Worm (Caenorhabditis elegans) whole organism, L4 larva: ENCODE results near the gene ghi-1.

Experiments used
- F10B5.3 ChIP-seq: sonication (generic microtip); optimal IDR thresholded peaks from 2 replicates; lab custom pipeline; 2016; ENCODE audit warnings: mild to moderate bottlenecking, missing genetic modification characterization, missing compliant biosample characterization
- aly-2 ChIP-seq: sonication (generic microtip); optimal IDR thresholded peaks from 2 replicates; lab custom pipeline; 2018; ENCODE audit warnings: missing biosample characterization, missing genetic modification characterization
- ama-1 ChIP-seq: fragments of 150-350 bp; optimal IDR thresholded peaks from 2 replicates; lab custom pipeline; 2014; ENCODE audit warnings: inconsistent platforms, mixed read lengths
- dmd-8 ChIP-seq: fragments of 200-800 bp; sonication (Bioruptor generic); IDR thresholded peaks from 2 replicates; pipeline ENCODE4 v1.3.6; 2022; ENCODE audit warnings: missing genetic modification characterization, missing compliant biosample characterization
- fkh-10 ChIP-seq: fragments of 150-350 bp; optimal IDR thresholded peaks from 2 replicates; lab custom pipeline; 2014; ENCODE audit warnings: missing biosample characterization, missing genetic modification reagents, missing genetic modification characterization
- jun-1 ChIP-seq: fragments of 150-350 bp; optimal IDR thresholded peaks from 2 replicates; lab custom pipeline; 2014; ENCODE audit warnings: missing biosample characterization, missing genetic modification reagents, missing genetic modification characterization
- lin-15B ChIP-seq: fragments of 150-350 bp; sonication (generic microtip); optimal IDR thresholded peaks from 3 replicates; lab custom pipeline; 2014; ENCODE audit warnings: missing biosample characterization, missing genetic modification characterization
- mdl-1 ChIP-seq, 2 experiments: fragments of 150-350 bp in 1 of 2; sonication (generic microtip) in 1 of 2; optimal IDR thresholded peaks; 2 replicates each; lab custom pipeline; 2014 to 2017; ENCODE audit warnings: missing biosample characterization in 2 of 2, missing genetic modification characterization in 2 of 2
- nhr-237 ChIP-seq: sonication (generic microtip); optimal IDR thresholded peaks from 2 replicates; lab custom pipeline; 2017; ENCODE audit warnings: missing biosample characterization, missing genetic modification characterization
- nhr-6 ChIP-seq: fragments of 150-350 bp; optimal IDR thresholded peaks from 2 replicates; lab custom pipeline; 2014; ENCODE audit warnings: missing biosample characterization, missing genetic modification characterization
- pqm-1 ChIP-seq: sonication (generic microtip); optimal IDR thresholded peaks from 2 replicates; lab custom pipeline; 2017; ENCODE audit warnings: missing biosample characterization, missing genetic modification characterization
- unc-62 ChIP-seq, 3 experiments: fragments of 150-350 bp in 1 of 3; sonication (generic microtip); optimal IDR thresholded peaks in 2 of 3; peaks in 1 of 3; 1 replicate in 1 of 3; 2 replicates in 2 of 3; lab custom pipeline; 2014 to 2017; ENCODE audit warnings: missing biosample characterization in 3 of 3, missing genetic modification characterization in 3 of 3, missing genetic modification reagents in 3 of 3, missing genotype in 1 of 3
- ztf-11 ChIP-seq: fragments of 150-350 bp; optimal IDR thresholded peaks from 2 replicates; lab custom pipeline; 2014; ENCODE audit warnings: missing biosample characterization, missing genetic modification characterization

DNA sequence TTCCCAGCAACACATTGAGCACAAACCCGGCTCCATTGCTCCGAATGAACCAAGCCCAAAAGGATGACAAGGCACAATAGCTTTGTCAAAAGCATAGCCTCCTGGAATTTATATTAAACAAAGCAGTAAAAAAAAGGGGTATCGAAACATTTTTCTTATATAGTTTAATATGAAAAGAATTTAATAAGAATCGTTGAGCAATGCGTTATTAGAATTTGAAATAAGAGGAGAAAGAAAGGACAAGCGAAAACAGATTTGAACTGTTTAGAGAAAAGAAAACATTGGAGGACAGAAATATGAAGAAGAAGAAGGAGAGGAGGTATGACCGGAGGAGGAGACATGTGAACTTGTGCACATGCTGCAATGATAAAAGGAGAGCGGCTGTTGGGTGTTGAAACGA, 38.6 kb downstream of the ghi-1 start, which contains the start of gene C47D12.5:
- TF ChIP-seq unc-62 (GFP tag; optimal IDR thresholded peaks at IDR 0.05 in 1 of 2; lab: Kevin White, UChicago) (no peak), unc-62 (tag; optimal IDR thresholded peaks at IDR 0.05; lab: Kevin White, UChicago) (no peak), ama-1 (lab: Kevin White, UChicago) (no peak), mdl-1 (tag; optimal IDR thresholded peaks at IDR 0.05; lab: Kevin White, UChicago) (no peak), aly-2 (tag; lab: Kevin White, UChicago) (no peak), fkh-10 (GFP tag; lab: Kevin White, UChicago) (no peak), nhr-237 (tag; lab: Kevin White, UChicago) (no peak), nhr-6 (tag; lab: Kevin White, UChicago) (no peak), pqm-1 (no peak), F10B5.3 (no peak), jun-1 (tag; lab: Kevin White, UChicago) (no peak), lin-15B (tag; lab: Kevin White, UChicago) (no peak), dmd-8 (GFP tag; lab: Robert Waterston, UW) (no peak), ztf-11 (tag; lab: Kevin White, UChicago) (no peak)
